Fruit fly (Drosophila melanogaster) whole organism, prepupa: ENCODE data around the gene Hsp27.

ENCODE experiments used
- Blimp-1 ChIP-seq: fragments of 200-800 bp; sonication (Bioruptor generic); optimal IDR thresholded peaks from 3 replicates; lab custom pipeline; 2017; ENCODE audit warnings: missing biosample characterization, missing genetic modification characterization, mild to moderate bottlenecking, moderate library complexity, missing genetic modification reagents
- CG10631 ChIP-seq: fragments of 200-800 bp; sonication (Bioruptor generic); optimal IDR thresholded peaks from 2 replicates; lab custom pipeline; 2016; ENCODE audit warnings: missing biosample characterization, missing genetic modification characterization
- CG10669 ChIP-seq: fragments of 200-800 bp; sonication (Bioruptor generic); optimal IDR thresholded peaks from 3 replicates; lab custom pipeline; 2018; ENCODE audit warnings: missing biosample characterization, mild to moderate bottlenecking, missing genetic modification characterization, moderate library complexity
- CG11294 ChIP-seq: fragments of 200-800 bp; sonication (Bioruptor generic); IDR thresholded peaks from 2 replicates; pipeline ENCODE4 v1.3.6; 2022; ENCODE audit warnings: missing biosample characterization, missing genetic modification characterization
- CG11762 ChIP-seq: fragments of 200-800 bp; sonication (Bioruptor generic); optimal IDR thresholded peaks from 3 replicates; lab custom pipeline; 2016; ENCODE audit warnings: missing biosample characterization, missing genetic modification characterization; ENCODE audit not compliant: insufficient read depth
- CG11902 ChIP-seq: fragments of 200-800 bp; sonication (Bioruptor generic); optimal IDR thresholded peaks from 3 replicates; lab custom pipeline; 2016; ENCODE audit warnings: missing biosample characterization, missing genetic modification characterization
- CG15336 ChIP-seq: fragments of 200-800 bp; sonication (Bioruptor generic); IDR thresholded peaks from 2 replicates; pipeline ENCODE4 v1.3.6; 2022; ENCODE audit warnings: missing biosample characterization, missing genetic modification characterization
- CG1621 ChIP-seq: fragments of 200-800 bp; sonication (Bioruptor generic); optimal IDR thresholded peaks from 3 replicates; lab custom pipeline; 2018; ENCODE audit warnings: missing biosample characterization, mild to moderate bottlenecking, missing genetic modification characterization
- CG16779 ChIP-seq: fragments of 200-800 bp; sonication (Bioruptor generic); optimal IDR thresholded peaks from 3 replicates; lab custom pipeline; 2017; ENCODE audit warnings: missing biosample characterization, mild to moderate bottlenecking, missing genetic modification characterization
- CG3032 ChIP-seq: fragments of 200-800 bp; optimal IDR thresholded peaks from 2 replicates; lab custom pipeline; 2019; ENCODE audit warnings: missing biosample characterization, mild to moderate bottlenecking, missing genetic modification characterization, moderate library complexity
- CG31627 ChIP-seq: fragments of 200-800 bp; sonication (Bioruptor generic); optimal IDR thresholded peaks from 3 replicates; lab custom pipeline; 2016; ENCODE audit warnings: missing biosample characterization, missing genetic modification characterization
- CG32006 ChIP-seq: fragments of 200-800 bp; sonication (Bioruptor generic); optimal IDR thresholded peaks from 3 replicates; lab custom pipeline; 2017; ENCODE audit warnings: missing biosample characterization, mild to moderate bottlenecking, missing genetic modification characterization
- CG34406 ChIP-seq: fragments of 200-800 bp; sonication (Bioruptor generic); optimal IDR thresholded peaks from 3 replicates; lab custom pipeline; 2016; ENCODE audit warnings: missing biosample characterization, missing genetic modification characterization
- CG4318 ChIP-seq: fragments of 200-800 bp; sonication (Bioruptor generic); optimal IDR thresholded peaks from 3 replicates; lab custom pipeline; 2017; ENCODE audit warnings: missing biosample characterization, mild to moderate bottlenecking, missing genetic modification characterization
- CG6163 ChIP-seq: fragments of 200-800 bp; sonication (Bioruptor generic); IDR thresholded peaks from 3 replicates; pipeline ENCODE4 v1.3.6; 2022; ENCODE audit warnings: missing biosample characterization, missing genetic modification characterization
- CG6276 ChIP-seq: fragments of 200-800 bp; sonication (Bioruptor generic); optimal IDR thresholded peaks from 2 replicates; lab custom pipeline; 2017; ENCODE audit warnings: missing biosample characterization, mild to moderate bottlenecking, missing genetic modification characterization
- CG6808 ChIP-seq: fragments of 200-800 bp; sonication (Bioruptor generic); optimal IDR thresholded peaks from 3 replicates; lab custom pipeline; 2017; ENCODE audit warnings: missing biosample characterization, missing genetic modification characterization, mild to moderate bottlenecking, moderate library complexity, missing genetic modification reagents
- CG6854 ChIP-seq: fragments of 200-800 bp; sonication (Bioruptor generic); optimal IDR thresholded peaks from 2 replicates; lab custom pipeline; 2017; ENCODE audit warnings: missing biosample characterization, mild to moderate bottlenecking, missing genetic modification characterization
- CG7368 ChIP-seq: fragments of 200-800 bp; sonication (Bioruptor generic); optimal IDR thresholded peaks from 3 replicates; lab custom pipeline; 2016; ENCODE audit warnings: missing biosample characterization, missing genetic modification characterization
- CG8119 ChIP-seq: fragments of 200-800 bp; sonication (Bioruptor generic); IDR thresholded peaks from 3 replicates; pipeline ENCODE4 v1.3.6; 2022; ENCODE audit warnings: missing biosample characterization, missing genetic modification characterization
- CG8319 ChIP-seq: fragments of 200-800 bp; sonication (Bioruptor generic); optimal IDR thresholded peaks from 3 replicates; lab custom pipeline; 2016; ENCODE audit warnings: missing biosample characterization, missing genetic modification characterization
- CG9139 ChIP-seq: fragments of 200-800 bp; sonication (Bioruptor generic); optimal IDR thresholded peaks from 3 replicates; lab custom pipeline; 2017; ENCODE audit warnings: missing biosample characterization, mild to moderate bottlenecking, missing genetic modification characterization
- Eip75B ChIP-seq: fragments of 200-800 bp; sonication (Bioruptor generic); optimal IDR thresholded peaks from 3 replicates; lab custom pipeline; 2016; ENCODE audit warnings: missing biosample characterization, missing genetic modification characterization
- Ets21C ChIP-seq: fragments of 200-800 bp; sonication (Bioruptor generic); optimal IDR thresholded peaks from 3 replicates; lab custom pipeline; 2016; ENCODE audit warnings: missing biosample characterization, missing genetic modification characterization
- Ets96B ChIP-seq: fragments of 200-800 bp; optimal IDR thresholded peaks from 2 replicates; lab custom pipeline; 2019; ENCODE audit warnings: missing biosample characterization, mild to moderate bottlenecking, missing genetic modification characterization, moderate library complexity
- Hr38 ChIP-seq: sonication (Bioruptor generic); optimal IDR thresholded peaks from 2 replicates; lab custom pipeline; 2016; ENCODE audit warnings: missing biosample characterization, missing genetic modification characterization
- Hr39 ChIP-seq: fragments of 200-800 bp; sonication (Bioruptor generic); optimal IDR thresholded peaks from 2 replicates; lab custom pipeline; 2016; ENCODE audit warnings: missing biosample characterization, missing genetic modification characterization
- Lpt ChIP-seq: fragments of 200-800 bp; sonication (Bioruptor generic); optimal IDR thresholded peaks from 3 replicates; lab custom pipeline; 2016; ENCODE audit warnings: missing biosample characterization, missing genetic modification characterization
- Met ChIP-seq: fragments of 200-800 bp; sonication (Bioruptor generic); optimal IDR thresholded peaks from 3 replicates; lab custom pipeline; 2016; ENCODE audit warnings: missing biosample characterization, missing genetic modification characterization
- OdsH ChIP-seq: fragments of 200-800 bp; sonication (Bioruptor generic); optimal IDR thresholded peaks from 3 replicates; lab custom pipeline; 2016; ENCODE audit warnings: missing biosample characterization, missing genetic modification characterization
- Sox102F ChIP-seq: fragments of 200-800 bp; sonication (Bioruptor generic); optimal IDR thresholded peaks from 2 replicates; lab custom pipeline; 2016; ENCODE audit warnings: missing biosample characterization, mild to moderate bottlenecking, missing genetic modification characterization
- Sox14 ChIP-seq: fragments of 200-800 bp; sonication (Bioruptor generic); optimal IDR thresholded peaks from 3 replicates; lab custom pipeline; 2016; ENCODE audit warnings: missing biosample characterization, missing genetic modification characterization
- Sox15 ChIP-seq: fragments of 200-800 bp; sonication (Bioruptor generic); optimal IDR thresholded peaks from 3 replicates; lab custom pipeline; 2016; ENCODE audit warnings: missing biosample characterization, missing genetic modification characterization
- achi ChIP-seq: fragments of 200-800 bp; sonication (Bioruptor generic); optimal IDR thresholded peaks from 3 replicates; lab custom pipeline; 2016; ENCODE audit warnings: missing biosample characterization, missing genetic modification characterization
- acj6 ChIP-seq: fragments of 200-800 bp; sonication (Bioruptor generic); optimal IDR thresholded peaks from 3 replicates; lab custom pipeline; 2016; ENCODE audit warnings: missing biosample characterization, missing genetic modification characterization
- cyc ChIP-seq: fragments of 200-800 bp; sonication (Bioruptor generic); optimal IDR thresholded peaks from 3 replicates; lab custom pipeline; 2016; ENCODE audit warnings: missing biosample characterization, missing genetic modification characterization
- dac ChIP-seq: fragments of 200-800 bp; sonication (Bioruptor generic); optimal IDR thresholded peaks from 2 replicates; lab custom pipeline; 2017; ENCODE audit warnings: missing biosample characterization, mild to moderate bottlenecking, missing genetic modification characterization
- eg ChIP-seq: fragments of 200-800 bp; sonication (Bioruptor generic); IDR thresholded peaks from 3 replicates; pipeline ENCODE4 v1.3.6; 2022; ENCODE audit warnings: missing biosample characterization, missing genetic modification characterization
- esn ChIP-seq: fragments of 200-800 bp; sonication (Bioruptor generic); optimal IDR thresholded peaks from 2 replicates; lab custom pipeline; 2016; ENCODE audit warnings: missing biosample characterization, mild to moderate bottlenecking, missing genetic modification characterization, moderate library complexity
- fd59A ChIP-seq: fragments of 200-800 bp; sonication (Bioruptor generic); optimal IDR thresholded peaks from 2 replicates; lab custom pipeline; 2017; ENCODE audit warnings: missing biosample characterization, mild to moderate bottlenecking, missing genetic modification characterization, missing genetic modification reagents
- fd85E ChIP-seq: fragments of 200-800 bp; sonication (Bioruptor generic); optimal IDR thresholded peaks from 3 replicates; lab custom pipeline; 2016; ENCODE audit warnings: missing biosample characterization, missing genetic modification characterization
- fkh ChIP-seq: fragments of 200-800 bp; sonication (Bioruptor generic); optimal IDR thresholded peaks from 3 replicates; lab custom pipeline; 2017; ENCODE audit warnings: missing biosample characterization, mild to moderate bottlenecking, missing genetic modification characterization, moderate library complexity
- lz ChIP-seq: fragments of 200-800 bp; sonication (Bioruptor generic); optimal IDR thresholded peaks from 3 replicates; lab custom pipeline; 2016; ENCODE audit warnings: missing biosample characterization, missing genetic modification characterization
- net ChIP-seq: fragments of 200-800 bp; sonication (Bioruptor generic); optimal IDR thresholded peaks from 3 replicates; lab custom pipeline; 2016; ENCODE audit warnings: missing biosample characterization, missing genetic modification characterization
- pdm3 ChIP-seq: fragments of 200-800 bp; sonication (Bioruptor generic); optimal IDR thresholded peaks from 3 replicates; lab custom pipeline; 2016; ENCODE audit warnings: missing biosample characterization, missing genetic modification characterization
- salr ChIP-seq, 2 experiments: fragments of 200-800 bp; sonication (Bioruptor generic); optimal IDR thresholded peaks; 3 replicates each; lab custom pipeline; 2016 to 2018; ENCODE audit warnings: missing biosample characterization in 2 of 2, missing genetic modification characterization in 2 of 2, mild to moderate bottlenecking in 1 of 2
- topi ChIP-seq: fragments of 200-800 bp; sonication (Bioruptor generic); optimal IDR thresholded peaks from 3 replicates; lab custom pipeline; 2016; ENCODE audit warnings: missing biosample characterization, missing genetic modification characterization
- vri ChIP-seq: fragments of 200-800 bp; sonication (Bioruptor generic); optimal IDR thresholded peaks from 3 replicates; lab custom pipeline; 2016; ENCODE audit warnings: missing biosample characterization, mild to moderate bottlenecking, missing genetic modification characterization

Gene Hsp27

DNA sequence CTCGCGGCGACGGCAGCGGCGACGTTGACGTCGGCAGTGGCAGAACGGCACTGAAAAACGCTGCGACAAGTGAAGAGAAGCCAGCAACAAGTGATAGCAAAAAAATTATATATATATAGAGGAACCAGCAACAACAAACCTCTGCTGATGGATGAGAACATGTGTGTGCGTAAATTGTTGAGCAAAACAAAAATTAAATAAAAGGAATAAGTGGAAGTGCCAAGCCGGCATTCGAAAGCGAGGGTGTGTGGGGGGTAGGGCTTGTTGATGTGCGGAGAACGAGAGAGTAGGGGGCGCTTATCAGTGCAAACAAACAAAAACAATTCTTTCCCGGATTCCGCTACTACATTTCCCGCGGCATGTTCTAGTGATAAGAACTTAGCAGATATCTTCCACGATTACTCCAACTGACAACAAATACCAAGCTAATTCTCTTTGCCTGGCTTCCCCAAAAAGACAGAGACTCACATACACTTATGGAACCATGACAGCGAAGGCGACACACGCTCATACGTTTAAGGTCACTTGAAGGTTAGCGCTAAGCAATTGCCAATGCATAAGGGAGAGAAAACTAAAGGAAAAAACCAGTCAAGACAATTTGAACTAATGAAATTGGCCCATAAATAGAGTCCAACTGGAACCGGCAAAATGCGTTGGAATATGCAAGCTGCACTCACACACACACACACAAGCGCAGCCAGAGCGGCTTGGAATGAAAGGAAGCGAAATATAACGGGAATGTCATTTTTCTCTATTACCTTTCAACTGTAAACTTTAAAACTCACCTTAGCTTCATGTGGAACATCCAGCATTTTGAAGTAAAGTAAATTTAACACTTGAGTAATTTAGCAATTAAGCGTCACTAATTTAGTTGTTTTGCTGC is 25.8 kb upstream of the Hsp27 start (continued):
- TF ChIP-seq CG11294 (GFP tag; lab: Robert Waterston, UW) (no peak), net (GFP tag; lab: Kevin White, UChicago) (peak; percentile 34), Sox15 (GFP tag; lab: Kevin White, UChicago) (no peak), Sox102F (GFP tag; lab: Kevin White, UChicago) (no peak), CG6808 (GFP tag; lab: Kevin White, UChicago) (peak; percentile 62), topi (no peak), lz (GFP tag; lab: Kevin White, UChicago) (no peak), achi (no peak)

DNA sequence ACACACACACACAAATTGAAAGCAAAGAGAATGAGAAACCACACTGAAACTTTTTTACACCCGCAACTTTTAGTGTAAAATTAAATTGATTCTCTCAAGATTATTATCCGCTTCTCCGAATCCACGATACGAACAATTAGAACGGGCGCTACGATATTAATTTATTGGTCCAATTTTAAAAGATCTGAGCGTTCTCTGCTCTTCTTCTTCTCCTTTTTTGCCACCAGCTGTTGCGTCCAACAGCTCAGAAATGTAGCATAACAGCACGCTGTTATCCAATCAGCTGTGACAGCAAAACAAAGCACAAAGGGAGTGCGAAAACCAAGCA is 25.2 kb upstream of the Hsp27 start, which contains the start of the genes UGP and Svip:
TSS of gene UGP (minus strand) at position 223 of the 328 bp plus-strand sequence.
TSS of gene Svip (plus strand) at position 287 of the 328 bp plus-strand sequence.
- TF ChIP-seq Ets96B (peak; percentile 10), pdm3 (no peak), Met (no peak), acj6 (GFP tag; lab: Kevin White, UChicago) (no peak), CG11294 (GFP tag; lab: Robert Waterston, UW) (no peak), lz (GFP tag; lab: Kevin White, UChicago) (peak; percentile 34), CG32006 (GFP tag; lab: Kevin White, UChicago) (no peak), fd85E (no peak), CG8319 (GFP tag; lab: Kevin White, UChicago) (no peak), CG4318 (no peak), CG6808 (GFP tag; lab: Kevin White, UChicago) (no peak), Hr38 (GFP tag; lab: Kevin White, UChicago) (no peak), Lpt (GFP tag; lab: Kevin White, UChicago) (no peak), Ets21C (GFP tag; lab: Kevin White, UChicago) (no peak), topi (peak; percentile 39), Blimp-1 (GFP tag; lab: Kevin White, UChicago) (no peak), CG10669 (no peak), CG8119 (GFP tag; lab: Robert Waterston, UW) (peak; percentile 43; the same call in 2 of the 3 replicates), Sox14 (GFP tag; lab: Kevin White, UChicago) (peak; percentile 93), Eip75B (GFP tag; lab: Kevin White, UChicago) (peak; percentile 35), Sox15 (GFP tag; lab: Kevin White, UChicago) (no peak), CG9139 (no peak), CG34406 (no peak), Hr39 (GFP tag; lab: Kevin White, UChicago) (peak; percentile 10), eg (GFP tag; lab: Robert Waterston, UW) (peak; percentile 68; the same call in 2 of the 3 replicates), OdsH (peak; percentile 17), CG31627 (GFP tag; lab: Kevin White, UChicago) (no peak), CG7368 (peak; percentile 6), CG11762 (GFP tag; lab: Kevin White, UChicago) (no peak), salr (GFP tag; optimal IDR thresholded peaks at IDR 0.05; lab: Kevin White, UChicago) (no peak), CG6854 (GFP tag; lab: Kevin White, UChicago) (no peak), CG6163 (GFP tag; lab: Robert Waterston, UW) (peak; percentile 56; the same call in 1 of the 3 replicates), fkh (GFP tag; lab: Kevin White, UChicago) (no peak), vri (GFP tag; lab: Kevin White, UChicago) (no peak), CG16779 (tag; lab: Kevin White, UChicago) (no peak), cyc (GFP tag; lab: Kevin White, UChicago) (no peak), esn (GFP tag; lab: Kevin White, UChicago) (peak; percentile 57), CG1621 (tag; lab: Kevin White, UChicago) (no peak), CG3032 (tag; lab: Kevin White, UChicago) (peak; percentile 0), achi (peak; percentile 39), dac (GFP tag; lab: Kevin White, UChicago) (no peak), fd59A (GFP tag; lab: Kevin White, UChicago) (no peak), CG10631 (no peak), CG6276 (GFP tag; lab: Kevin White, UChicago) (no peak), CG11902 (GFP tag; lab: Kevin White, UChicago) (no peak), CG15336 (peak; percentile 45; the same call in 1 of the 2 replicates)
